Worm (Caenorhabditis elegans) whole organism, young adult: ENCODE results near the gene str-180.
"Not testable (repeated sequence)": the region's sequence is repeated elsewhere in the genome, so short reads cannot be mapped to it uniquely, and the experiment has no call there.

Source experiments
- K12H6.12 ChIP-seq: fragments of 200-800 bp; sonication (Bioruptor generic); optimal IDR thresholded peaks from 2 replicates; lab custom pipeline; 2018; ENCODE audit warnings: mild to moderate bottlenecking, missing genetic modification characterization, missing compliant biosample characterization
- T07F8.4 ChIP-seq: sonication (generic microtip); optimal IDR thresholded peaks from 2 replicates; lab custom pipeline; 2016; ENCODE audit warnings: mild to moderate bottlenecking, missing genetic modification characterization, moderate library complexity, missing compliant biosample characterization
- sptf-2 ChIP-seq: fragments of 200-800 bp; sonication (Bioruptor generic); optimal IDR thresholded peaks from 2 replicates; lab custom pipeline; 2018; ENCODE audit warnings: mild to moderate bottlenecking, missing genetic modification characterization, missing compliant biosample characterization

DNA sequence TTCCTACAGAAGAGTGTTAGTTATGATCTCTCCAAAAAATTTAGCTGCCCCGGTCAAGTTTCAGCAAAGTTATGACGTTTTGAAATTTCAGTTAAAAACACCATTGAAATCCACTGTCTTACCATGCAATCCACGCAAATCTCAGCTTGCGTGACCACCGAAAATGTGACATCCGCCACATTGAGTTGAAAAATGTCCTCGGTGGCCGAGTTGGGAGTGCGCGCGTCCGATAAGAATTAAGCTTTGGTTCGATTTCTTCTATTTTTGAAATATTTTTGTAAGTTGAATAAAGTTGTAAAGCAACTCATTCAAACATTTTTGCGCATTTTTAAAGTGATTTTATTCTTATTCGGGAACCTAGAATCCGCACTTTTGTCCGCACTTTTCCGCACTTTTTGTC, 42.4 kb upstream of the str-180 start:
- not testable (repeated sequence) for TF ChIP-seq T07F8.4; sptf-2 (GFP tag; lab: Kevin White, UChicago); K12H6.12 (tag; lab: Kevin White, UChicago)
